Fruit fly (Drosophila melanogaster) whole organism, embryonic: Measurements from ENCODE around the gene CG18262.

ENCODE experiments used
- CG11504 ChIP-seq: fragments of 200-800 bp; sonication (Bioruptor generic); optimal IDR thresholded peaks from 3 replicates; lab custom pipeline; 2019; ENCODE audit warnings: missing biosample characterization, mild to moderate bottlenecking, missing genetic modification characterization, moderate library complexity
- CG11695 ChIP-seq: fragments of 200-800 bp; sonication (Bioruptor generic); IDR thresholded peaks from 3 replicates; pipeline ENCODE4 v1.3.6; 2022; ENCODE audit warnings: missing biosample characterization, missing genetic modification characterization
- CG11723 ChIP-seq: fragments of 200-800 bp; sonication (Bioruptor generic); optimal IDR thresholded peaks from 2 replicates; lab custom pipeline; 2017; ENCODE audit warnings: missing biosample characterization, mild to moderate bottlenecking, missing genetic modification characterization
- CG1233 ChIP-seq: fragments of 200-800 bp; sonication (Bioruptor generic); optimal IDR thresholded peaks from 4 replicates; lab custom pipeline; 2018; ENCODE audit warnings: missing biosample characterization, mild to moderate bottlenecking, missing genetic modification characterization
- CG12659 ChIP-seq: fragments of 200-800 bp; sonication (Bioruptor generic); optimal IDR thresholded peaks from 3 replicates; lab custom pipeline; 2017; ENCODE audit warnings: mild to moderate bottlenecking, missing biosample characterization, missing genetic modification reagents, missing genetic modification characterization
- CG13775 ChIP-seq: fragments of 200-800 bp; sonication (Bioruptor generic); optimal IDR thresholded peaks from 3 replicates; lab custom pipeline; 2017; ENCODE audit warnings: missing biosample characterization, mild to moderate bottlenecking, missing genetic modification characterization
- CG15011 ChIP-seq: fragments of 200-800 bp; sonication (Bioruptor generic); optimal IDR thresholded peaks from 3 replicates; lab custom pipeline; 2018; ENCODE audit warnings: missing biosample characterization, mild to moderate bottlenecking, missing genetic modification characterization
- CG2678 ChIP-seq: fragments of 200-800 bp; sonication (Bioruptor generic); optimal IDR thresholded peaks from 3 replicates; lab custom pipeline; 2019; ENCODE audit warnings: missing biosample characterization, mild to moderate bottlenecking, missing genetic modification characterization, moderate library complexity
- CG30403 ChIP-seq: fragments of 200-800 bp; sonication (Bioruptor generic); optimal IDR thresholded peaks from 3 replicates; lab custom pipeline; 2016; ENCODE audit warnings: missing biosample characterization, missing genetic modification characterization
- CG31441 ChIP-seq: fragments of 200-800 bp; sonication (Bioruptor generic); IDR thresholded peaks from 2 replicates; pipeline ENCODE4 v1.3.6; 2022; ENCODE audit warnings: missing biosample characterization, missing genetic modification characterization
- CG32772 ChIP-seq: fragments of 200-800 bp; sonication (Bioruptor generic); IDR thresholded peaks from 2 replicates; pipeline ENCODE4 v1.3.6; 2022; ENCODE audit warnings: missing biosample characterization, missing genetic modification characterization
- CG3281 ChIP-seq: fragments of 200-800 bp; sonication (Bioruptor generic); optimal IDR thresholded peaks from 3 replicates; lab custom pipeline; 2017; ENCODE audit warnings: missing biosample characterization, mild to moderate bottlenecking, missing genetic modification characterization
- CG33213 ChIP-seq: fragments of 200-800 bp; sonication (Bioruptor generic); optimal IDR thresholded peaks from 3 replicates; lab custom pipeline; 2016; ENCODE audit warnings: missing biosample characterization, missing genetic modification characterization
- CG7556 ChIP-seq: fragments of 200-800 bp; sonication (Bioruptor generic); optimal IDR thresholded peaks from 2 replicates; lab custom pipeline; 2017; ENCODE audit warnings: missing biosample characterization, mild to moderate bottlenecking, missing genetic modification characterization
- CG9437 ChIP-seq: fragments of 200-800 bp; sonication (Bioruptor generic); optimal IDR thresholded peaks from 2 replicates; lab custom pipeline; 2018; ENCODE audit warnings: missing biosample characterization, mild to moderate bottlenecking, missing genetic modification characterization
- CG9727 ChIP-seq: fragments of 200-800 bp; sonication (Bioruptor generic); optimal IDR thresholded peaks from 3 replicates; lab custom pipeline; 2017; ENCODE audit warnings: missing biosample characterization, mild to moderate bottlenecking, missing genetic modification characterization
- CoRest ChIP-seq: fragments of 200-800 bp; sonication (Bioruptor generic); optimal IDR thresholded peaks from 3 replicates; lab custom pipeline; 2018; ENCODE audit warnings: missing biosample characterization, mild to moderate bottlenecking, missing genetic modification characterization, moderate library complexity
- D ChIP-seq, 2 experiments: fragments of 200-800 bp in 1 of 2; fragments of >200 bp in 1 of 2; sonication (Bioruptor generic) in 1 of 2; optimal IDR thresholded peaks; 2 replicates in 1 of 2; 3 replicates in 1 of 2; lab custom pipeline; 2017; ENCODE audit warnings: mild to moderate bottlenecking in 1 of 2, missing biosample characterization in 1 of 2, missing genetic modification characterization in 1 of 2, missing genetic modification reagents in 1 of 2
- Dip3 ChIP-seq: fragments of 200-800 bp; sonication (Bioruptor generic); optimal IDR thresholded peaks from 3 replicates; lab custom pipeline; 2016; ENCODE audit warnings: missing biosample characterization, missing genetic modification characterization
- H2.0 ChIP-seq: fragments of 200-800 bp; sonication (Bioruptor generic); IDR thresholded peaks from 2 replicates; pipeline ENCODE4 v1.3.6; 2022; ENCODE audit warnings: missing biosample characterization, missing genetic modification characterization
- Hr51 ChIP-seq, 2 experiments: fragments of 200-800 bp; sonication (Bioruptor generic); optimal IDR thresholded peaks; 2 replicates in 1 of 2; 3 replicates in 1 of 2; lab custom pipeline; 2016 to 2018; ENCODE audit warnings: missing biosample characterization in 2 of 2, missing genetic modification characterization in 2 of 2, mild to moderate bottlenecking in 1 of 2, moderate library complexity in 1 of 2
- Mad ChIP-seq: fragments of 200-800 bp; sonication (Bioruptor generic); optimal IDR thresholded peaks from 2 replicates; lab custom pipeline; 2016; ENCODE audit warnings: missing biosample characterization, missing genetic modification characterization
- Mrtf ChIP-seq: fragments of 200-800 bp; sonication (Bioruptor generic); IDR thresholded peaks from 3 replicates; pipeline ENCODE4 v1.3.6; 2022; ENCODE audit warnings: missing biosample characterization, missing genetic modification characterization
- NK7.1 ChIP-seq: fragments of 200-800 bp; sonication (Bioruptor generic); optimal IDR thresholded peaks from 3 replicates; lab custom pipeline; 2016; ENCODE audit warnings: missing biosample characterization, missing genetic modification characterization
- Oli ChIP-seq: fragments of 200-800 bp; sonication (Bioruptor generic); optimal IDR thresholded peaks from 2 replicates; lab custom pipeline; 2018; ENCODE audit warnings: missing biosample characterization, mild to moderate bottlenecking, missing genetic modification characterization, moderate library complexity
- Ptx1 ChIP-seq: fragments of 200-800 bp; sonication (Bioruptor generic); IDR thresholded peaks from 2 replicates; pipeline ENCODE4 v1.3.6; 2022; ENCODE audit warnings: missing biosample characterization, missing genetic modification characterization
- Six4 ChIP-seq: fragments of 200-800 bp; sonication (Bioruptor generic); optimal IDR thresholded peaks from 2 replicates; lab custom pipeline; 2016; ENCODE audit warnings: missing biosample characterization, missing genetic modification characterization
- Sox100B ChIP-seq: fragments of 200-800 bp; sonication (Bioruptor generic); optimal IDR thresholded peaks from 3 replicates; lab custom pipeline; 2018; ENCODE audit warnings: missing biosample characterization, mild to moderate bottlenecking, missing genetic modification characterization
- Usf ChIP-seq: fragments of 200-800 bp; sonication (Bioruptor generic); optimal IDR thresholded peaks from 2 replicates; lab custom pipeline; 2017; ENCODE audit warnings: missing genotype, missing biosample characterization, missing genetic modification characterization
- az2 ChIP-seq: fragments of 200-800 bp; sonication (Bioruptor generic); optimal IDR thresholded peaks from 3 replicates; lab custom pipeline; 2016; ENCODE audit warnings: missing biosample characterization, missing genetic modification characterization
- dmrt99B ChIP-seq: fragments of 200-800 bp; sonication (Bioruptor generic); optimal IDR thresholded peaks from 2 replicates; lab custom pipeline; 2018; ENCODE audit warnings: missing biosample characterization, mild to moderate bottlenecking, missing genetic modification characterization, moderate library complexity
- fd3F ChIP-seq: fragments of 200-800 bp; sonication (Bioruptor generic); optimal IDR thresholded peaks from 2 replicates; lab custom pipeline; 2018; ENCODE audit warnings: missing biosample characterization, mild to moderate bottlenecking, missing genetic modification characterization, moderate library complexity
- gem ChIP-seq: fragments of 200-800 bp; sonication (Bioruptor generic); optimal IDR thresholded peaks from 2 replicates; lab custom pipeline; 2019; ENCODE audit warnings: missing biosample characterization, mild to moderate bottlenecking, missing genetic modification characterization, moderate library complexity
- gro ChIP-seq: fragments of 200-800 bp; sonication (Bioruptor generic); optimal IDR thresholded peaks from 2 replicates; lab custom pipeline; 2016; ENCODE audit warnings: missing biosample characterization, missing genetic modification characterization
- lmd ChIP-seq: fragments of 200-800 bp; sonication (Bioruptor generic); IDR thresholded peaks from 2 replicates; pipeline ENCODE4 v1.3.6; 2022; ENCODE audit warnings: missing biosample characterization, missing genetic modification characterization
- lola ChIP-seq, 3 experiments: fragments of >200 bp in 2 of 3; fragments of 200-800 bp in 1 of 3; sonication (Bioruptor generic) in 1 of 3; optimal IDR thresholded peaks; 2 replicates each; lab custom pipeline; 2017 to 2019; ENCODE audit warnings: missing biosample characterization in 3 of 3, missing genetic modification characterization in 3 of 3, mild to moderate bottlenecking in 1 of 3, moderate library complexity in 1 of 3
- nmo ChIP-seq: fragments of 200-800 bp; sonication (Bioruptor generic); optimal IDR thresholded peaks from 2 replicates; lab custom pipeline; 2018; ENCODE audit warnings: missing biosample characterization, mild to moderate bottlenecking, missing genetic modification characterization, moderate library complexity
- otp ChIP-seq: fragments of 200-800 bp; sonication (Bioruptor generic); IDR thresholded peaks from 3 replicates; pipeline ENCODE4, ENCODE4 v1.3.6; 2022; ENCODE audit warnings: missing biosample characterization, missing genetic modification characterization
- phol ChIP-seq: fragments of 200-800 bp; sonication (Bioruptor generic); optimal IDR thresholded peaks from 3 replicates; lab custom pipeline; 2018; ENCODE audit warnings: missing biosample characterization, mild to moderate bottlenecking, missing genetic modification characterization, moderate library complexity
- row ChIP-seq: fragments of 200-800 bp; sonication (Bioruptor generic); IDR thresholded peaks from 3 replicates; pipeline ENCODE4 v1.3.6; 2022; ENCODE audit warnings: missing biosample characterization, missing genetic modification characterization
- sc ChIP-seq, 3 experiments: fragments of >200 bp in 2 of 3; fragments of 200-800 bp in 1 of 3; sonication (Bioruptor generic) in 1 of 3; optimal IDR thresholded peaks; 2 replicates in 2 of 3; 3 replicates in 1 of 3; lab custom pipeline; 2017; ENCODE audit warnings: mild to moderate bottlenecking in 1 of 3, missing biosample characterization in 1 of 3, missing genetic modification characterization in 1 of 3, missing genetic modification reagents in 1 of 3
- sens ChIP-seq: fragments of 200-800 bp; sonication (Bioruptor generic); peaks from one replicate; lab custom pipeline; 2016; ENCODE audit warnings: missing biosample characterization, missing genetic modification characterization
- sqz ChIP-seq: fragments of 200-800 bp; sonication (Bioruptor generic); optimal IDR thresholded peaks from 3 replicates; lab custom pipeline; 2018; ENCODE audit warnings: missing biosample characterization, mild to moderate bottlenecking, missing genetic modification characterization
- tio ChIP-seq: fragments of 200-800 bp; sonication (Bioruptor generic); optimal IDR thresholded peaks from 2 replicates; lab custom pipeline; 2017; ENCODE audit warnings: missing biosample characterization, missing genetic modification characterization, inconsistent platforms
- tup ChIP-seq: fragments of 200-800 bp; sonication (Bioruptor generic); optimal IDR thresholded peaks from 2 replicates; lab custom pipeline; 2016; ENCODE audit warnings: missing biosample characterization, mild to moderate bottlenecking, missing genetic modification characterization, moderate library complexity

The CG18262 gene

DNA sequence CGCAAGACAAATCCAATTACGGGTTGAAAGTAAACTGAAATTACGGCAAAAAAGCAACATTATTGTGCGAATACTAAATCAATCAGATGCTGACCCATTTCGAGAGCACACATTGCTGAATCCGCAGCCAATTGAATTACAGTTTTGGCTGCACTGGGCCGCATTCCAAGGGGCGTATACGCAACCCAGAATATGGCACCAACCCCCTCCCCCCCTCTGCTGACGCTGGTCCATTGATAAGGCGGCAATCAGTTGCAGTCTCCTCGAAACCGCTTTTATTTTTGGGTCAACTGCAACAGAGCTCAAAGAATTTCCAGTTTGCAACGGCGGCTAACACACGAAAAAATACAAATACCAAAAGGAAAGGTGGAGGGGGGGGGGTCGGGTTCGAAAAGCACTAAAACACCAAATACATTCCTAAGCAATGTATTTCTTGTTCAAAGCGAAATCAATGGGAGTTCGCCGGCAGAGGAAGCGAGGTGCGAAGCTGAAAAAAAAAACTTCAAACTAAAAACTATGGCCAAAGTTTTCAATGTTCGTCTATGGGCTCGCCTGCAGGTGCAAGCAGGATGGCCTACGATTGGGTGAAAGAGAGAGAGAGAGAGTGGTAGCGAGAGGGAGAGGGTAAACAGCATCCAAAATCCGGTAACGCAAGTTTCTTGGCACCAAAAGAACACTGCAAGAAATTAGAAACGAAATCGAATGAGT lies 42.9 kb downstream of the CG18262 start (continued):
- TF ChIP-seq CG11695 (GFP tag; lab: Robert Waterston, UW), result no peak
- TF ChIP-seq CG32772, result peak; percentile 30; the same call in 1 of the 2 replicates

DNA sequence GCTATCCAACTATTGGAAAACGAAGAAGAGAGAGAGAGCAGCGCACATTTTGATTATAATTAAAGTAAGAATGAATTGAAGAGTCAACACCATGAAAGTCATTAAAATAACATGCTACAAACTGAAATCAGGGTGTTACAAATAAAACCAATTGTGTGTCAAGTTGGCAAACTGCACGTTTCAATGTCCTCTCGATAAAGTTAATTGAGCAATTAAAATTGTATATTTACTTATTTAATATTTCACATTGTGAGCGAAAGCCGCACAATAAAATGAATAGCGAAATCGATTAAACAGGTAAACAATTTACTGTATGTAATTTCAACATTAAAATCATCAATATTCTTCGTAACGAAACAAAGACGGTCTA lies 43.4 kb downstream of the CG18262 start:
- peak; percentile 23 for TF ChIP-seq az2 (GFP tag; lab: Kevin White, UChicago)
- peak; percentile 4 for TF ChIP-seq CG15011 (GFP tag; lab: Kevin White, UChicago)
- peak; percentile 46 for TF ChIP-seq Sox100B
- TF ChIP-seq sqz (GFP tag; lab: Kevin White, UChicago), result no peak
- TF ChIP-seq dmrt99B, result peak; percentile 14
- 0 out of 2 replicates have a peak, but pooled peaks have one; percentile 21 for TF ChIP-seq lmd (GFP tag; lab: Robert Waterston, UW)
- no peak for TF ChIP-seq tup (GFP tag; lab: Kevin White, UChicago)
- TF ChIP-seq CG33213 (GFP tag; lab: Kevin White, UChicago), result no peak
- TF ChIP-seq H2.0, result 0 out of 2 replicates have a peak, but pooled peaks have one; percentile 15
- peak; percentile 20 for TF ChIP-seq Mad
- peak; percentile 27; the same call in 1 of the 2 replicates for TF ChIP-seq CG31441 (GFP tag; lab: Robert Waterston, UW)
- TF ChIP-seq CoRest, result peak; percentile 42
- TF ChIP-seq CG13775 (GFP tag; lab: Kevin White, UChicago), result peak; percentile 2
- TF ChIP-seq sens (GFP tag; lab: Kevin White, UChicago), result peak; percentile 85
- peak; percentile 1 for TF ChIP-seq Oli (tag; lab: Kevin White, UChicago)
- TF ChIP-seq row (GFP tag; lab: Robert Waterston, UW), result peak; percentile 43; the same call in 1 of the 3 replicates
- TF ChIP-seq CG11723 (GFP tag; lab: Kevin White, UChicago), result peak; percentile 4
- peak; percentile 6 for TF ChIP-seq nmo (GFP tag; lab: Kevin White, UChicago)
- TF ChIP-seq Mrtf (GFP tag; lab: Robert Waterston, UW), result 0 out of 3 replicates have a peak, but pooled peaks have one; percentile 5
- no peak for TF ChIP-seq Six4 (GFP tag; lab: Kevin White, UChicago)
- no peak for TF ChIP-seq D (optimal IDR thresholded peaks at IDR 0.05; lab: Kevin White, UChicago)
- no peak for TF ChIP-seq D (GFP tag; optimal IDR thresholded peaks at IDR 0.05; lab: Kevin White, UChicago)
- peak; percentile 28 for TF ChIP-seq phol (tag; lab: Kevin White, UChicago)
- TF ChIP-seq lola (GFP tag; optimal IDR thresholded peaks at IDR 0.05; lab: Kevin White, UChicago), result peak in 1 of 3 experiments; percentile 34
- no peak for TF ChIP-seq sc (optimal IDR thresholded peaks at IDR 0.05; lab: Kevin White, UChicago)
- no peak for TF ChIP-seq sc (GFP tag; optimal IDR thresholded peaks at IDR 0.05; lab: Kevin White, UChicago)
- TF ChIP-seq CG2678, result peak; percentile 34
- peak; percentile 24 for TF ChIP-seq CG11504 (tag; lab: Kevin White, UChicago)
- no peak for TF ChIP-seq Dip3 (GFP tag; lab: Kevin White, UChicago)
- peak; percentile 40 for TF ChIP-seq gem (tag; lab: Kevin White, UChicago)
- peak; percentile 12 for TF ChIP-seq fd3F (GFP tag; lab: Kevin White, UChicago)
- TF ChIP-seq CG12659 (GFP tag; lab: Kevin White, UChicago), result peak; percentile 2
- TF ChIP-seq CG1233, result peak; percentile 9
- no peak for TF ChIP-seq NK7.1 (GFP tag; lab: Kevin White, UChicago)
- no peak for TF ChIP-seq gro
- peak; percentile 27 for TF ChIP-seq CG30403 (GFP tag; lab: Kevin White, UChicago)
- peak; percentile 44 for TF ChIP-seq CG9437 (GFP tag; lab: Kevin White, UChicago)
- peak; percentile 12 for TF ChIP-seq Usf
- peak; percentile 56 for TF ChIP-seq tio (GFP tag; lab: Kevin White, UChicago)
- TF ChIP-seq CG3281 (GFP tag; lab: Kevin White, UChicago), result peak; percentile 2
- 0 out of 2 replicates have a peak, but pooled peaks have one; percentile 6 for TF ChIP-seq Ptx1 (GFP tag; lab: Robert Waterston, UW)
- peak in 1 of 2 experiments; percentile 44 for TF ChIP-seq Hr51 (GFP tag; optimal IDR thresholded peaks at IDR 0.05; lab: Kevin White, UChicago)
- TF ChIP-seq otp (GFP tag; lab: Robert Waterston, UW), result 0 out of 3 replicates have a peak, but pooled peaks have one; percentile 14
- peak; percentile 9 for TF ChIP-seq CG9727 (GFP tag; lab: Kevin White, UChicago)
- peak; percentile 43 for TF ChIP-seq CG7556 (GFP tag; lab: Kevin White, UChicago)
